Worm (Caenorhabditis elegans) whole organism, late embryonic: ENCODE results near the gene kin-15.

Experiments used
- C38D4.7 ChIP-seq: fragments of 200-800 bp; sonication (Bioruptor generic); optimal IDR thresholded peaks from 2 replicates; lab custom pipeline; 2018; ENCODE audit warnings: mild to moderate bottlenecking, missing genetic modification characterization, moderate library complexity, missing compliant biosample characterization
- F13H6.1 ChIP-seq: sonication (generic microtip); optimal IDR thresholded peaks from 2 replicates; lab custom pipeline; 2016; ENCODE audit warnings: missing genetic modification characterization, missing compliant biosample characterization
- K02D7.2 ChIP-seq: sonication (generic microtip); optimal IDR thresholded peaks from 2 replicates; lab custom pipeline; 2017; ENCODE audit warnings: mild to moderate bottlenecking, missing genetic modification characterization, missing compliant biosample characterization
- T23F11.4 ChIP-seq: fragments of 200-800 bp; sonication (Bioruptor generic); optimal IDR thresholded peaks from 2 replicates; lab custom pipeline; 2018; ENCODE audit warnings: mild to moderate bottlenecking, missing genetic modification characterization, missing compliant biosample characterization
- Y22D7AL.16 ChIP-seq: sonication (generic microtip); optimal IDR thresholded peaks from 2 replicates; lab custom pipeline; 2016; ENCODE audit warnings: missing genetic modification characterization, missing compliant biosample characterization
- ceh-14 ChIP-seq: sonication (generic microtip); optimal IDR thresholded peaks from 2 replicates; lab custom pipeline; 2016; ENCODE audit warnings: missing genotype, missing genetic modification characterization, missing compliant biosample characterization
- ceh-18 ChIP-seq: sonication (generic microtip); optimal IDR thresholded peaks from 2 replicates; lab custom pipeline; 2016; ENCODE audit warnings: missing genetic modification characterization, missing compliant biosample characterization
- ceh-2 ChIP-seq: sonication (generic microtip); optimal IDR thresholded peaks from 2 replicates; lab custom pipeline; 2016; ENCODE audit warnings: missing genotype, missing genetic modification characterization, missing compliant biosample characterization
- ceh-30 ChIP-seq: fragments of 150-350 bp; optimal IDR thresholded peaks from 2 replicates; lab custom pipeline; 2014; ENCODE audit warnings: missing biosample characterization, missing genetic modification characterization
- ceh-31 ChIP-seq: sonication (generic microtip); optimal IDR thresholded peaks from 2 replicates; lab custom pipeline; 2016; ENCODE audit warnings: missing genetic modification characterization, missing compliant biosample characterization
- ceh-6 ChIP-seq: fragments of 200-800 bp; sonication (Bioruptor generic); optimal IDR thresholded peaks from 2 replicates; lab custom pipeline; 2018; ENCODE audit warnings: mild to moderate bottlenecking, missing genetic modification characterization, missing compliant biosample characterization
- ceh-9 ChIP-seq: sonication (generic microtip); optimal IDR thresholded peaks from 2 replicates; lab custom pipeline; 2016; ENCODE audit warnings: mild to moderate bottlenecking, missing genetic modification characterization, inconsistent platforms, missing compliant biosample characterization
- che-1 ChIP-seq: sonication (generic microtip); optimal IDR thresholded peaks from 2 replicates; lab custom pipeline; 2016; ENCODE audit warnings: mild to moderate bottlenecking, missing genetic modification characterization, missing compliant biosample characterization
- dmd-4 ChIP-seq: sonication (generic microtip); optimal IDR thresholded peaks from 2 replicates; lab custom pipeline; 2016; ENCODE audit warnings: borderline replicate concordance, missing genetic modification characterization, missing compliant biosample characterization
- elt-2 ChIP-seq: sonication (generic microtip); optimal IDR thresholded peaks from 2 replicates; lab custom pipeline; 2016; ENCODE audit warnings: missing genetic modification reagents, missing genetic modification characterization, missing compliant biosample characterization
- elt-4 ChIP-seq: sonication (generic microtip); optimal IDR thresholded peaks from 2 replicates; lab custom pipeline; 2016; ENCODE audit warnings: missing genetic modification characterization, missing compliant biosample characterization
- eyg-1 ChIP-seq: sonication (generic microtip); optimal IDR thresholded peaks from 2 replicates; lab custom pipeline; 2016; ENCODE audit warnings: missing genotype, missing genetic modification characterization, missing compliant biosample characterization
- gmeb-2 ChIP-seq: sonication (generic microtip); optimal IDR thresholded peaks from 2 replicates; lab custom pipeline; 2016; ENCODE audit warnings: missing genetic modification characterization, inconsistent platforms, missing compliant biosample characterization
- hlh-15 ChIP-seq: sonication (generic microtip); optimal IDR thresholded peaks from 2 replicates; lab custom pipeline; 2016; ENCODE audit warnings: missing genetic modification characterization, missing compliant biosample characterization
- hlh-30 ChIP-seq: sonication (generic microtip); optimal IDR thresholded peaks from 2 replicates; lab custom pipeline; 2017; ENCODE audit warnings: antibody characterized with exemption, missing genetic modification characterization, missing compliant biosample characterization; ENCODE audit not compliant: insufficient read depth
- lin-11 ChIP-seq: fragments of 200-800 bp; sonication (Bioruptor generic); optimal IDR thresholded peaks from 2 replicates; lab custom pipeline; 2018; ENCODE audit warnings: mild to moderate bottlenecking, missing genetic modification characterization, missing compliant biosample characterization
- madf-2 ChIP-seq: sonication (generic microtip); optimal IDR thresholded peaks from 2 replicates; lab custom pipeline; 2017; ENCODE audit warnings: missing genetic modification characterization, missing compliant biosample characterization
- mec-3 ChIP-seq: sonication (generic microtip); optimal IDR thresholded peaks from 2 replicates; lab custom pipeline; 2016; ENCODE audit warnings: borderline replicate concordance, missing genetic modification characterization, missing compliant biosample characterization
- nhr-11 ChIP-seq: fragments of 150-350 bp; optimal IDR thresholded peaks from 2 replicates; lab custom pipeline; 2014; ENCODE audit warnings: missing biosample characterization, missing genetic modification characterization
- nhr-232 ChIP-seq: sonication (generic microtip); optimal IDR thresholded peaks from 2 replicates; lab custom pipeline; 2016; ENCODE audit warnings: missing genetic modification characterization, missing compliant biosample characterization
- npax-4 ChIP-seq: sonication (generic microtip); optimal IDR thresholded peaks from 2 replicates; lab custom pipeline; 2016; ENCODE audit warnings: missing genetic modification characterization, missing compliant biosample characterization
- pag-3 ChIP-seq: sonication (generic microtip); optimal IDR thresholded peaks from 2 replicates; lab custom pipeline; 2016; ENCODE audit warnings: missing compliant biosample characterization, missing genetic modification characterization, borderline replicate concordance
- pat-9 ChIP-seq: fragments of 200-800 bp; sonication (Bioruptor generic); optimal IDR thresholded peaks from 2 replicates; lab custom pipeline; 2018; ENCODE audit warnings: mild to moderate bottlenecking, missing genetic modification characterization, moderate library complexity, missing compliant biosample characterization
- pha-2 ChIP-seq: sonication (generic microtip); optimal IDR thresholded peaks from 2 replicates; lab custom pipeline; 2017; ENCODE audit warnings: mild to moderate bottlenecking, missing genetic modification characterization, missing compliant biosample characterization
- pqm-1 ChIP-seq: sonication (generic microtip); optimal IDR thresholded peaks from 2 replicates; lab custom pipeline; 2016; ENCODE audit warnings: missing genetic modification characterization, missing compliant biosample characterization
- pros-1 ChIP-seq: fragments of 150-350 bp; optimal IDR thresholded peaks from 2 replicates; lab custom pipeline; 2014; ENCODE audit warnings: missing biosample characterization, missing genetic modification reagents, missing genetic modification characterization
- rnt-1 ChIP-seq: sonication (generic microtip); optimal IDR thresholded peaks from 2 replicates; lab custom pipeline; 2016; ENCODE audit warnings: missing genetic modification characterization, missing compliant biosample characterization
- sdc-2 ChIP-seq: sonication (generic microtip); optimal IDR thresholded peaks from 2 replicates; lab custom pipeline; 2016; ENCODE audit warnings: missing genotype, missing genetic modification characterization, missing compliant biosample characterization
- sox-4 ChIP-seq: sonication (generic microtip); optimal IDR thresholded peaks from 2 replicates; lab custom pipeline; 2017; ENCODE audit warnings: mild to moderate bottlenecking, missing genetic modification characterization, inconsistent platforms, missing compliant biosample characterization
- syd-9 ChIP-seq: sonication (generic microtip); optimal IDR thresholded peaks from 2 replicates; lab custom pipeline; 2016; ENCODE audit warnings: mild to moderate bottlenecking, missing genetic modification characterization, moderate library complexity, missing compliant biosample characterization
- tbx-2 ChIP-seq: sonication (generic microtip); optimal IDR thresholded peaks from 2 replicates; lab custom pipeline; 2016; ENCODE audit warnings: missing genetic modification characterization, missing compliant biosample characterization
- tbx-7 ChIP-seq: sonication (generic microtip); optimal IDR thresholded peaks from 2 replicates; lab custom pipeline; 2016; ENCODE audit warnings: missing genotype, missing genetic modification characterization, missing compliant biosample characterization
- unc-3 ChIP-seq, 2 experiments: fragments of 200-800 bp in 1 of 2; sonication (Bioruptor generic) in 1 of 2; sonication (generic microtip) in 1 of 2; conservative IDR thresholded peaks in 1 of 2; optimal IDR thresholded peaks in 1 of 2; 2 replicates each; pipeline versions ENCODE4 v1.3.6 to Lab custom; 2016 to 2022; ENCODE audit warnings: missing compliant biosample characterization in 2 of 2, missing genetic modification characterization in 2 of 2, missing genetic modification reagents in 1 of 2
- ztf-16 ChIP-seq: sonication (generic microtip); optimal IDR thresholded peaks from 2 replicates; lab custom pipeline; 2017; ENCODE audit warnings: missing genetic modification characterization, missing compliant biosample characterization

Gene kin-15

DNA sequence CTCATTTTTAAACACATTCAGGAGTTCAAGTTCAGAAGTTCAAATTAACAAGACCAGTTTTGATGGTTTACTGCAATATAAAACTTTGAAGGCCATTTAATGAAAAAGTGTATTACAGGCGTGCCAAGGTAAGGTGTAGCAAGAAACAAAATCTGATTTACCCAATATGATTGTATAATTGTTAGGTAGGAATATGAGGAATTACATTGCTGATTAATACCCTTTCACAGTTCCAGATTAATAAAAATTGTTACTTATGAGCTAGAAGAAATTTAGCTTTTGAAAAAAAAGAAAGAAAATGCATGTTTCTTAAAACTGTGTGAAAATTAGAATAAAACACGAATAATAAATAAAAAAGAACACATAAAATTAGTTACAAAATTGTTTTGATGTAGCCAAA lies at the start of gene kin-15:
kin-15 (minus strand) TSS at position 101 of the 400 bp plus-strand sequence.
- TF ChIP-seq pros-1 (no peak), K02D7.2 (no peak), T23F11.4 (GFP tag; lab: Kevin White, UChicago) (no peak), pag-3 (no peak), nhr-11 (tag; lab: Kevin White, UChicago) (no peak), lin-11 (tag; lab: Kevin White, UChicago) (no peak), ceh-9 (tag; lab: Kevin White, UChicago) (no peak), che-1 (no peak), dmd-4 (no peak), ceh-14 (tag; lab: Kevin White, UChicago) (no peak), Y22D7AL.16 (tag; lab: Kevin White, UChicago) (no peak), hlh-15 (tag; lab: Kevin White, UChicago) (no peak), mec-3 (tag; lab: Kevin White, UChicago) (no peak), C38D4.7 (no peak), F13H6.1 (tag; lab: Kevin White, UChicago) (no peak), ceh-31 (tag; lab: Kevin White, UChicago) (no peak), nhr-232 (tag; lab: Kevin White, UChicago) (no peak), ceh-2 (tag; lab: Kevin White, UChicago) (no peak), pqm-1 (tag; lab: Kevin White, UChicago) (no peak)

- no peak for TF ChIP-seq nhr-232 (tag; lab: Kevin White, UChicago)
- TF ChIP-seq ceh-6 (GFP tag; lab: Kevin White, UChicago): no peak
- no peak for TF ChIP-seq ztf-16 (tag; lab: Kevin White, UChicago)
- TF ChIP-seq dmd-4: no peak
- no peak for TF ChIP-seq unc-3 (GFP tag; conservative IDR thresholded peaks at IDR 0.05; lab: Robert Waterston, UW)
- no peak for TF ChIP-seq unc-3 (tag; optimal IDR thresholded peaks at IDR 0.05; lab: Kevin White, UChicago)
- no peak for TF ChIP-seq syd-9 (tag; lab: Kevin White, UChicago)
- no peak for TF ChIP-seq pros-1
- TF ChIP-seq T23F11.4 (GFP tag; lab: Kevin White, UChicago): no peak
- no peak for TF ChIP-seq nhr-11 (tag; lab: Kevin White, UChicago)
- no peak for TF ChIP-seq F13H6.1 (tag; lab: Kevin White, UChicago)
- TF ChIP-seq elt-2 (tag; lab: Kevin White, UChicago): no peak
- TF ChIP-seq pha-2 (tag; lab: Kevin White, UChicago): no peak
- TF ChIP-seq rnt-1: no peak
- no peak for TF ChIP-seq gmeb-2 (tag; lab: Kevin White, UChicago)
- TF ChIP-seq eyg-1: no peak
- TF ChIP-seq che-1: no peak
Observed at ce11 chrII:9482529-9482928, 49.0 kb upstream of the kin-15 start.

- TF ChIP-seq elt-4 (no peak), hlh-30 (tag; lab: Kevin White, UChicago) (no peak), sdc-2 (tag; lab: Kevin White, UChicago) (no peak), sox-4 (no peak), tbx-7 (tag; lab: Kevin White, UChicago) (no peak), npax-4 (tag; lab: Kevin White, UChicago) (no peak), tbx-2 (tag; lab: Kevin White, UChicago) (no peak), madf-2 (tag; lab: Kevin White, UChicago) (no peak), che-1 (no peak), ceh-18 (tag; lab: Kevin White, UChicago) (no peak), ceh-31 (tag; lab: Kevin White, UChicago) (no peak), ceh-30 (tag; lab: Kevin White, UChicago) (no peak), pat-9 (tag; lab: Kevin White, UChicago) (no peak)
Observed at ce11 chrII:9481427-9481826, 47.9 kb upstream of the kin-15 start.
